Fruit fly (Drosophila melanogaster) whole organism, wandering third instar larva: ENCODE results near the gene Obp99c.

Source experiments
- Dif ChIP-seq: fragments of 200-275, 200-300 bp; sonication (Bioruptor generic); optimal IDR thresholded peaks from 2 replicates; lab custom pipeline; 2018; ENCODE audit warnings: missing biosample characterization, missing genetic modification characterization; ENCODE audit not compliant: partially characterized antibody
- Myc ChIP-seq: fragments of >200 bp; optimal IDR thresholded peaks from 2 replicates; lab custom pipeline; 2017
- Vsx2 ChIP-seq: fragments of 200-300, 225-300 bp; sonication (Bioruptor generic); optimal IDR thresholded peaks from 2 replicates; lab custom pipeline; 2018; ENCODE audit warnings: missing biosample characterization, missing genetic modification characterization; ENCODE audit not compliant: partially characterized antibody
- br ChIP-seq: fragments of 200-800 bp; sonication (Bioruptor generic); optimal IDR thresholded peaks from 2 replicates; lab custom pipeline; 2016; ENCODE audit warnings: missing biosample characterization, missing genetic modification characterization
- dmrt93B ChIP-seq: fragments of 200-800 bp; sonication (Bioruptor generic); optimal IDR thresholded peaks from 2 replicates; lab custom pipeline; 2018; ENCODE audit warnings: missing biosample characterization, mild to moderate bottlenecking, missing genetic modification characterization
- dsf ChIP-seq: sonication (Bioruptor generic); optimal IDR thresholded peaks from 2 replicates; lab custom pipeline; 2016; ENCODE audit warnings: missing biosample characterization, missing genetic modification characterization, borderline replicate concordance
- pan ChIP-seq: fragments of >200 bp; optimal IDR thresholded peaks from 2 replicates; lab custom pipeline; 2017
- psq ChIP-seq: fragments of 200-800 bp; sonication (Bioruptor generic); optimal IDR thresholded peaks from 3 replicates; lab custom pipeline; 2017; ENCODE audit warnings: missing biosample characterization, mild to moderate bottlenecking, missing genetic modification characterization, moderate library complexity
- usp ChIP-seq: fragments of >200 bp; optimal IDR thresholded peaks from 2 replicates; lab custom pipeline; 2017; ENCODE audit warnings: missing biosample characterization, missing genetic modification characterization

DNA sequence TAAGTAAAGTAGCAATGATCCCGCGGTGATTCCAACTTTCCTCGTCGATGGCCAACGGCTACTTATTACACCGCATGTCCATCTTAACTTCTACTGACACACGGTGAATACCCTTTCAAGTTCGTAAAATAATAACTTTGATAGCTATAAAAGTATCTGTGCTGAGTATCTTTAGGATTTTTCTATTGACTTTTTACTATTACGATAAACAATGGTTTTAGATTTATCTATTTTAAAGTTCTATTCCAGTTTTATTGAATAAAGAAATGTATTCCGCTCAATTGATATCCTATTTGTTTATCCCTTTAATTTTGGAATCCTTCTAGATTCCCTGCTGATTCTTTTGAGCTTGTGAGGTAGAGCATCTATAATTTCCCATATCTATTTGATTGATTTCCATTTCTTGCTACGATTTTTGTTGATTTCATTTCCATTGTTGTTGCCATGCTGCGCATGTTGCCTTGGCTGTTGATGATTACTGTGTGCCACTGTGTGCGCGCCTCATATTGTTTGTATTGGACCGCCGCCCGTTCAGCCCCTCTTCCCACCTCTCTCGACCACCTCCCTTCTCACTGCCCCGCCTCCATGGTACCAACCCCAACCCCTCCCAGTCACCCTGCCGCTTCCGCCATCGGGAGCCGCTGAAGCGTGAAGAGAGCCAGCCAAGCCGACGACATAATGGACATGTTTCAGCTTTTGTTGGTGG is 875 bp upstream of the Obp99c start:
- TF ChIP-seq dsf (GFP tag; lab: Kevin White, UChicago) (no peak), psq (GFP tag; lab: Kevin White, UChicago) (no peak), usp (GFP tag; lab: Kevin White, UChicago) (no peak), Vsx2 (GFP tag; lab: Kevin White, UChicago) (no peak), pan (lab: Kevin White, UChicago) (no peak), Dif (GFP tag; lab: Kevin White, UChicago) (no peak), dmrt93B (no peak), br (no peak), Myc (lab: Kevin White, UChicago) (no peak)
